Worm (Caenorhabditis elegans) whole organism, mixed stage, embryonic: ENCODE measurements around the gene C40H1.9.

Experiments
- blmp-1 ChIP-seq: fragments of 150-350 bp; optimal IDR thresholded peaks from 2 replicates; lab custom pipeline; 2014; ENCODE audit warnings: missing biosample characterization, missing genetic modification characterization
- nhr-12 ChIP-seq: fragments of 150-350 bp; optimal IDR thresholded peaks from 2 replicates; lab custom pipeline; 2014; ENCODE audit warnings: missing biosample characterization, missing genetic modification characterization
- unc-62 ChIP-seq: fragments of 150-350 bp; optimal IDR thresholded peaks from 2 replicates; lab custom pipeline; 2014; ENCODE audit warnings: missing biosample characterization, missing genetic modification reagents, missing genetic modification characterization
- ztf-11 ChIP-seq: fragments of 150-350 bp; optimal IDR thresholded peaks from 2 replicates; lab custom pipeline; 2014; ENCODE audit warnings: missing biosample characterization, missing genetic modification characterization

ce11 chrIII:9300670-9301069, 19.1 kb upstream of the C40H1.9 start:
- TF ChIP-seq nhr-12 (tag; lab: Kevin White, UChicago): no peak
- TF ChIP-seq ztf-11 (tag; lab: Kevin White, UChicago): no peak
- TF ChIP-seq unc-62: no peak
- TF ChIP-seq blmp-1: peak; percentile 69
